Worm (Caenorhabditis elegans): Measurements from ENCODE around the gene his-37.

his-37 gene

DNA sequence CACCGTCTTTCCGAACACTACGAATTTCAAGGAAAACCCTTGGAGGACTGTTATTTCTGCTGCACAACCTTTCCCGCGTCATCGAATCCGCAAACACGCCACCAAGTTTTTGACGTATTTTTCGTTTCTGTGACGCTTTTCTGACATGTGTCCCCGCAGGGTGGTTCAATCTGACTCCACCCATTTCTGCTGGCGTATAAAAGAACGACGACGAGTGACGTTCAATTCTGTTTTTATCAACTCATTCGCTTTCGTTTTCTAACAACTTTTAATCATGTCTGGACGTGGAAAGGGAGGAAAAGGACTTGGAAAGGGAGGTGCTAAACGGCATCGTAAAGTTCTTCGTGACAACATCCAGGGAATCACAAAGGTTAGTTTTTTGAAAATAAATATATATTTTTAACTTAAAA, at the start of gene his-37:
his-37 (plus strand) TSS at position 246 of the 410 bp plus-strand sequence.
- no peak for TF ChIP-seq ceh-24 (tag; optimal IDR thresholded peaks at IDR 0.05)
- no peak for TF ChIP-seq pat-9 (tag; optimal IDR thresholded peaks at IDR 0.05)
- TF ChIP-seq lin-11 (tag; optimal IDR thresholded peaks at IDR 0.05) = no peak
- no peak for TF ChIP-seq unc-3 (GFP tag; conservative IDR thresholded peaks at IDR 0.05)
- TF ChIP-seq unc-3 (tag; optimal IDR thresholded peaks at IDR 0.05) = peak; percentile 65
- peak; percentile 16 for TF ChIP-seq gmeb-2 (tag; optimal IDR thresholded peaks at IDR 0.05)
- peak; percentile 86 for TF ChIP-seq unc-42 (tag; optimal IDR thresholded peaks at IDR 0.05)
- no peak for TF ChIP-seq mec-3 (tag; optimal IDR thresholded peaks at IDR 0.05; ENCODE audit: borderline replicate concordance)
- peak; percentile 86 for TF ChIP-seq ets-4 (tag; optimal IDR thresholded peaks at IDR 0.05)
- no peak for TF ChIP-seq F13H6.1 (tag; optimal IDR thresholded peaks at IDR 0.05)
- peak; percentile 72 for TF ChIP-seq ztf-16 (tag; optimal IDR thresholded peaks at IDR 0.05)
- peak; percentile 93 for TF ChIP-seq nfya-1 (tag; optimal IDR thresholded peaks at IDR 0.05)
- peak; percentile 44 for TF ChIP-seq C08G9.2 (tag; optimal IDR thresholded peaks at IDR 0.05)
- TF ChIP-seq ceh-6 (GFP tag; optimal IDR thresholded peaks at IDR 0.05) = no peak
- peak; percentile 85 for TF ChIP-seq ref-2 (tag; optimal IDR thresholded peaks at IDR 0.05)
- TF ChIP-seq ceh-18 (tag; optimal IDR thresholded peaks at IDR 0.05) = peak; percentile 96
- no peak for TF ChIP-seq hlh-6 (tag; optimal IDR thresholded peaks at IDR 0.05)
- TF ChIP-seq unc-55 (GFP tag; optimal IDR thresholded peaks at IDR 0.05) = peak; percentile 92
- peak; percentile 74 for TF ChIP-seq madf-2 (tag; optimal IDR thresholded peaks at IDR 0.05)
- peak; percentile 71 for TF ChIP-seq ceh-14 (tag; optimal IDR thresholded peaks at IDR 0.05)
- peak; percentile 52 for TF ChIP-seq ceh-2 (tag; optimal IDR thresholded peaks at IDR 0.05)
- TF ChIP-seq pha-4 (tag; optimal IDR thresholded peaks at IDR 0.05) = no peak
- no peak for TF ChIP-seq npax-4 (tag; optimal IDR thresholded peaks at IDR 0.05)
- TF ChIP-seq nhr-11 (tag; optimal IDR thresholded peaks at IDR 0.05) = peak; percentile 85
- peak; percentile 43 for TF ChIP-seq ceh-48 (tag; optimal IDR thresholded peaks at IDR 0.05)
- no peak for TF ChIP-seq hlh-13 (GFP tag; optimal IDR thresholded peaks at IDR 0.05)
- TF ChIP-seq K02D7.2 (tag; optimal IDR thresholded peaks at IDR 0.05) = no peak
- peak; percentile 92 for TF ChIP-seq tbx-2 (tag; optimal IDR thresholded peaks at IDR 0.05)
- no peak for TF ChIP-seq ahr-1 (tag; optimal IDR thresholded peaks at IDR 0.05)
- peak; percentile 67 for TF ChIP-seq ceh-34 (tag; optimal IDR thresholded peaks at IDR 0.05)
- TF ChIP-seq unc-86 (tag; optimal IDR thresholded peaks at IDR 0.05) = peak; percentile 60
- TF ChIP-seq pqm-1 (tag; optimal IDR thresholded peaks at IDR 0.05) = peak; percentile 76
- peak; percentile 50 for TF ChIP-seq fkh-10 (GFP tag; optimal IDR thresholded peaks at IDR 0.05)
- TF ChIP-seq fax-1 (tag; optimal IDR thresholded peaks at IDR 0.05) = no peak
- TF ChIP-seq zip-5 (tag; optimal IDR thresholded peaks at IDR 0.05) = no peak
- TF ChIP-seq elt-4 (tag; optimal IDR thresholded peaks at IDR 0.05) = no peak
- no peak for TF ChIP-seq ceh-9 (tag; optimal IDR thresholded peaks at IDR 0.05)
- TF ChIP-seq odd-2 (tag; optimal IDR thresholded peaks at IDR 0.05) = no peak
- peak; percentile 79 for TF ChIP-seq pax-1 (tag; optimal IDR thresholded peaks at IDR 0.05)
- TF ChIP-seq dmd-4 (tag; optimal IDR thresholded peaks at IDR 0.05; ENCODE audit: borderline replicate concordance) = peak; percentile 11
- peak; percentile 66 for TF ChIP-seq pros-1 (tag; optimal IDR thresholded peaks at IDR 0.05)
- TF ChIP-seq eyg-1 (tag; optimal IDR thresholded peaks at IDR 0.05) = no peak
- no peak for TF ChIP-seq ama-1 (optimal IDR thresholded peaks at IDR 0.05)
- TF ChIP-seq sox-4 (tag; optimal IDR thresholded peaks at IDR 0.05) = no peak
- TF ChIP-seq T23F11.4 (GFP tag; optimal IDR thresholded peaks at IDR 0.05) = peak; percentile 38
- no peak for TF ChIP-seq ceh-19 (GFP tag; optimal IDR thresholded peaks at IDR 0.05)
- TF ChIP-seq hlh-15 (tag; optimal IDR thresholded peaks at IDR 0.05) = no peak
- TF ChIP-seq pag-3 (tag; optimal IDR thresholded peaks at IDR 0.05; ENCODE audit: borderline replicate concordance) = no peak
- no peak for TF ChIP-seq Y22D7AL.16 (tag; optimal IDR thresholded peaks at IDR 0.05)
- TF ChIP-seq tbx-7 (tag; optimal IDR thresholded peaks at IDR 0.05) = peak; percentile 25
- TF ChIP-seq che-1 (tag; optimal IDR thresholded peaks at IDR 0.05) = no peak
- TF ChIP-seq rnt-1 (tag; optimal IDR thresholded peaks at IDR 0.05) = peak; percentile 93
- TF ChIP-seq ceh-45 (GFP tag; IDR thresholded peaks at IDR 0.05) = no peak
- TF ChIP-seq elt-2 (tag; optimal IDR thresholded peaks at IDR 0.05) = peak; percentile 83
- peak; percentile 41 for TF ChIP-seq hlh-8 (tag; optimal IDR thresholded peaks at IDR 0.05)

All from whole organism, late embryonic.